Worm (Caenorhabditis elegans): ENCODE measurements around the gene slc-5A12.

ce11 chrIV:11924092-11924491, 13.1 kb upstream of the slc-5A12 start:
- TF ChIP-seq fos-1 (tag; optimal IDR thresholded peaks at IDR 0.05) (no peak), snpc-4 (tag; optimal IDR thresholded peaks at IDR 0.05) (no peak), unc-39 (tag; optimal IDR thresholded peaks at IDR 0.05) (no peak)

Measured in whole organism, L3 larva.